Fruit fly (Drosophila melanogaster) Kc167 (cell line): ENCODE results near the gene CG14212.

Experiments
- h ChIP-seq: fragments of >200 bp; optimal IDR thresholded peaks from 3 replicates; lab custom pipeline; 2018; ENCODE audit warnings: missing external identifiers
- psq ChIP-seq: fragments of >200 bp; optimal IDR thresholded peaks from 2 replicates; lab custom pipeline; 2017; ENCODE audit warnings: missing external identifiers
- ttk ChIP-seq: sonication (Bioruptor generic); optimal IDR thresholded peaks from 2 replicates; lab custom pipeline; 2017; ENCODE audit warnings: missing external identifiers

dm6 chrX:19590579-19590978 lies 34.9 kb upstream of the CG14212 start:
- no peak for TF ChIP-seq h (lab: Kevin White, UChicago)
- no peak for TF ChIP-seq psq
- no peak for TF ChIP-seq ttk (lab: Kevin White, UChicago)
